Fruit fly (Drosophila melanogaster): Measurements from ENCODE around the gene MetRS-m.
A peak's percentile ranks its signal among the peaks of the same experiment; 100 is the strongest.

Gene MetRS-m

dm6 chr3R:14221484-14221883, 38.3 kb downstream of the MetRS-m start, which contains the start of gene CG33109:
Gene CG33109, minus strand, starts transcription at chr3R:14221584.
- TF ChIP-seq Pif1B (GFP tag; optimal IDR thresholded peaks at IDR 0.05) (no peak), CG17806 (tag; optimal IDR thresholded peaks at IDR 0.05) (no peak), CG10348 (GFP tag; IDR thresholded peaks at IDR 0.05) (no peak), CG12605 (GFP tag; IDR thresholded peaks at IDR 0.05) (no peak), CG15710 (tag; optimal IDR thresholded peaks at IDR 0.05) (no peak), CG4496 (GFP tag; IDR thresholded peaks at IDR 0.05) (no peak), CG32121 (GFP tag; IDR thresholded peaks at IDR 0.05) (no peak), gl (tag; optimal IDR thresholded peaks at IDR 0.05) (no peak), CG14655 (GFP tag; optimal IDR thresholded peaks at IDR 0.05) (no peak), EcR (GFP tag; optimal IDR thresholded peaks at IDR 0.05) (no peak), CG8301 (tag; optimal IDR thresholded peaks at IDR 0.05) (no peak)

DNA sequence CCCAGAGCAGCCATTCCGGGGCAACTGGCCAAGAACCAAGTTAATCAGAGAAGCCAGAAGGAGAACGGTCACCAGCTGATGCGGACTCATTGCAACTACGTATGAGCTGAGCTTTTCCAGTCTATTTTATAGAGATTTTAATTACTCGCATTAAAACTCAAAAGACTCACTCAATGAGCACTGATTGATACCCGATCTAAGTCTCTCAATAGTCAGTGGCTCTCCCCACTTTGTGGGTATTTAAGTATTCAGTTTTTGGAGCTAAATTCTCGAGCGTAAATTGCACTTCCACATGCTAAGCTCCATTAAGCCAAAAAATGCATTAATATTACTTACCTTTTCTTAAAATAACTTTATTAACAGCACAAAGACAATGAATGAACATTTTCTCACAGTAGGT, 39.7 kb downstream of the MetRS-m start, which contains the start of gene CG31326:
CG31326 (minus strand) TSS at position 101 of the 400 bp plus-strand sequence.
- TF ChIP-seq Snoo (tag; optimal IDR thresholded peaks at IDR 0.05) (no peak), CG13204 (GFP tag; optimal IDR thresholded peaks at IDR 0.05) (no peak), CG15710 (tag; optimal IDR thresholded peaks at IDR 0.05) (no peak), CG4496 (GFP tag; IDR thresholded peaks at IDR 0.05) (no peak), fd96Ca (GFP tag; IDR thresholded peaks at IDR 0.05) (no peak), rn (GFP tag; IDR thresholded peaks at IDR 0.05) (no peak), EcR (GFP tag; optimal IDR thresholded peaks at IDR 0.05) (no peak), CG12605 (GFP tag; IDR thresholded peaks at IDR 0.05) (no peak), CG14655 (GFP tag; optimal IDR thresholded peaks at IDR 0.05) (no peak), Pif1B (GFP tag; optimal IDR thresholded peaks at IDR 0.05) (no peak), Pif1A (GFP tag; optimal IDR thresholded peaks at IDR 0.05) (no peak), D1 (tag; optimal IDR thresholded peaks at IDR 0.05) (no peak), CG8159 (tag; optimal IDR thresholded peaks at IDR 0.05) (no peak), CG34367 (tag; optimal IDR thresholded peaks at IDR 0.05) (no peak), CG10348 (GFP tag; IDR thresholded peaks at IDR 0.05) (no peak), CG8301 (tag; optimal IDR thresholded peaks at IDR 0.05) (no peak), CG32121 (GFP tag; IDR thresholded peaks at IDR 0.05) (no peak), gl (tag; optimal IDR thresholded peaks at IDR 0.05) (no peak)

DNA sequence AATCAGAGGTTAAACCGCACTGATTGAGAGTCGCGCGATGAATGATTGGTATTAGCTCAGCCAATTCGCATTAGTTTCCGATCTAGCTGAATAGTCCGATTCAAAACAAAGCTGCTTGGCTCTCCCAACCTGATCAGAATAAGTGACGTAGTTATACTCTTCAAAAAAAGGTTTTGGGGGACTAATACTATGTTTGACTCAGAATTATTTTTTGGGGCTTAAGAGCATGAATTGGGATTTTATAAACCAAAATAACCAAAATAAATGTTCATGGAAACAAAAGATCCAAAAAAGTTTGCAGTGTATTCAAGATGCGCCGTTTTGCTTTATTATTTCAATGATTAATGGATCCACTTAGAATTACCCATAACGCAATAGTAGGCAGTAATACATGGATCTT, 42.0 kb downstream of the MetRS-m start, which contains the start of gene CG9649:
CG9649 (minus strand) TSS at position 44 of the 400 bp plus-strand sequence.
- TF ChIP-seq CG4496 (GFP tag; IDR thresholded peaks at IDR 0.05) (peak; percentile 63; the same call in 1 of the 3 replicates), CG10348 (GFP tag; IDR thresholded peaks at IDR 0.05) (no peak), CG8301 (tag; optimal IDR thresholded peaks at IDR 0.05) (no peak), gl (tag; optimal IDR thresholded peaks at IDR 0.05) (no peak), Ets98B (GFP tag; IDR thresholded peaks at IDR 0.05) (peak; percentile 32; the same call in 1 of the 2 replicates), Pif1B (GFP tag; optimal IDR thresholded peaks at IDR 0.05) (no peak), CG14655 (GFP tag; optimal IDR thresholded peaks at IDR 0.05) (no peak), CG9948 (tag; optimal IDR thresholded peaks at IDR 0.05) (no peak), Snoo (tag; optimal IDR thresholded peaks at IDR 0.05) (no peak), CG8159 (tag; optimal IDR thresholded peaks at IDR 0.05) (no peak), fd96Ca (GFP tag; IDR thresholded peaks at IDR 0.05) (peak; percentile 46; the same call in 1 of the 3 replicates), CG12605 (GFP tag; IDR thresholded peaks at IDR 0.05) (no peak), D1 (tag; optimal IDR thresholded peaks at IDR 0.05) (no peak), CG13204 (GFP tag; optimal IDR thresholded peaks at IDR 0.05) (no peak), Pif1A (GFP tag; optimal IDR thresholded peaks at IDR 0.05) (no peak), rn (GFP tag; IDR thresholded peaks at IDR 0.05) (no peak), CG15710 (tag; optimal IDR thresholded peaks at IDR 0.05) (no peak), CG34367 (tag; optimal IDR thresholded peaks at IDR 0.05) (no peak), EcR (GFP tag; optimal IDR thresholded peaks at IDR 0.05) (no peak), CG32121 (GFP tag; IDR thresholded peaks at IDR 0.05) (peak; percentile 39; the same call in 1 of the 2 replicates), CG17806 (tag; optimal IDR thresholded peaks at IDR 0.05) (no peak)

DNA sequence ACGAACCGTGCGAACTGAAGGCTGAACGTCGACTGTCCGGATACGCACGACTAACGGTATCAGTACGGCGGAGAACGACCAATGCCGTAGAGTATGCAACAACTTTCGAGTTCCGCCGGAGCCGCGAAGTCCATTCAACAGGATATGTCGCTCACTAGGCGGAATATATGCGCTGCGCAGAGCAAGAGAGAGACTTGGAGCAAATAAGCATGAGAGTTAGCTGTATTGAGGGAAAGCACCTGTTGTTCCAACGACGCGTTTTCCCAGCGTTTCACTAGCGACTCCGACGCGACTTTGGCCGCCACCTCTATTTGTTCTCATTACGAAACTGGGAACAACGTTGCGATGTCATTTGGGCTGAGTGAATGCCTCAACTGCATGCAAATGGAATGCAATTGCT, 45.0 kb downstream of the MetRS-m start, which contains the start of gene Dop1R1:
Dop1R1 (minus strand) TSS at position 35 of the 400 bp plus-strand sequence.
- TF ChIP-seq rn (GFP tag; IDR thresholded peaks at IDR 0.05) (no peak), CG12605 (GFP tag; IDR thresholded peaks at IDR 0.05) (peak; percentile 92), fd96Ca (GFP tag; IDR thresholded peaks at IDR 0.05) (no peak)
